Worm (Caenorhabditis elegans): ENCODE results near the gene F40G9.19.

DNA sequence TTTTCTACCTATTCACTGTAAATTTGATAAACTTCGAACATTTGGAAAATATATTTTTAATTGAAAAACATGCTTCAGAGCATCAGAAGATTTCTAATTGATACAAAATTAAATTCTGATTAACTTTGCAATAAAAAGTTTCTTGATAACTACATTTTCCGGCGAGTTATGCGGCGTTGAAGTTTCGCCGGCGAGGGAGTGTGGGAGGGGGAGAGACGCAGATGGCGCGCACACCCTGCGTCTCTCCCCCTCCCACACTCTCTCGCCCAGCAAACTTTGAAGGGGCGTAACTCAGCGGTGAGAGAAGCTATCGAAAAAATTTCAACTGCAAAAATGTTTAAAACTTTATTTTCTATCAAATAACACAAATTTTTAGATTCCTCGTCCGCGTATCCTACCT is 48.9 kb downstream of the F40G9.19 start:
- TF ChIP-seq him-1 (tag; optimal IDR thresholded peaks at IDR 0.05) (no peak), W03F9.2 (tag; optimal IDR thresholded peaks at IDR 0.05) (no peak)
